Fruit fly (Drosophila melanogaster) whole organism, embryonic: ENCODE measurements around the gene CG42716.

ENCODE experiments used
- B-H2 ChIP-seq: fragments of 200-800 bp; sonication (Bioruptor generic); optimal IDR thresholded peaks from 2 replicates; lab custom pipeline; 2018; ENCODE audit warnings: missing biosample characterization, mild to moderate bottlenecking, missing genetic modification characterization
- CG10431 ChIP-seq: fragments of 200-800 bp; sonication (Bioruptor generic); optimal IDR thresholded peaks from 3 replicates; lab custom pipeline; 2018; ENCODE audit warnings: missing biosample characterization, mild to moderate bottlenecking, missing genetic modification characterization
- CG10462 ChIP-seq: fragments of 200-800 bp; sonication (Bioruptor generic); optimal IDR thresholded peaks from 2 replicates; lab custom pipeline; 2016; ENCODE audit warnings: missing biosample characterization, missing genetic modification characterization
- CG11085 ChIP-seq: fragments of 200-800 bp; sonication (Bioruptor generic); IDR thresholded peaks from 2 replicates; pipeline ENCODE4 v1.3.6; 2022; ENCODE audit warnings: missing biosample characterization, missing genetic modification characterization
- CG11247 ChIP-seq: fragments of 200-800 bp; sonication (Bioruptor generic); IDR thresholded peaks from 2 replicates; pipeline ENCODE4 v1.3.6; 2022; ENCODE audit warnings: missing biosample characterization, missing genetic modification characterization
- CG12219 ChIP-seq: fragments of 200-800 bp; sonication (Bioruptor generic); optimal IDR thresholded peaks from 3 replicates; lab custom pipeline; 2018; ENCODE audit warnings: missing biosample characterization, mild to moderate bottlenecking, missing genetic modification characterization
- CG1233 ChIP-seq: fragments of 200-800 bp; sonication (Bioruptor generic); optimal IDR thresholded peaks from 4 replicates; lab custom pipeline; 2018; ENCODE audit warnings: missing biosample characterization, mild to moderate bottlenecking, missing genetic modification characterization
- CG14441 ChIP-seq: fragments of 200-800 bp; sonication (Bioruptor generic); IDR thresholded peaks from 2 replicates; pipeline ENCODE4 v1.3.6; 2022; ENCODE audit warnings: missing biosample characterization, missing genetic modification characterization
- CG15696 ChIP-seq: fragments of 200-800 bp; sonication (Bioruptor generic); optimal IDR thresholded peaks from 2 replicates; lab custom pipeline; 2019; ENCODE audit warnings: missing biosample characterization, mild to moderate bottlenecking, missing genetic modification characterization, moderate library complexity
- CG1603 ChIP-seq: fragments of 200-800 bp; sonication (Bioruptor generic); optimal IDR thresholded peaks from 2 replicates; lab custom pipeline; 2019; ENCODE audit warnings: missing biosample characterization, mild to moderate bottlenecking, missing genetic modification characterization, moderate library complexity
- CG17829 ChIP-seq: fragments of 200-800 bp; optimal IDR thresholded peaks from 2 replicates; lab custom pipeline; 2019; ENCODE audit warnings: missing biosample characterization, mild to moderate bottlenecking, missing genetic modification characterization, moderate library complexity
- CG18599 ChIP-seq: fragments of 200-800 bp; sonication (Bioruptor generic); optimal IDR thresholded peaks from 3 replicates; lab custom pipeline; 2017; ENCODE audit warnings: missing biosample characterization, missing genetic modification characterization, mild to moderate bottlenecking, moderate library complexity, missing genetic modification reagents
- CG2712 ChIP-seq: fragments of 200-800 bp; optimal IDR thresholded peaks from 3 replicates; lab custom pipeline; 2019; ENCODE audit warnings: missing biosample characterization, mild to moderate bottlenecking, missing genetic modification characterization, moderate library complexity
- CG31224 ChIP-seq: fragments of 200-800 bp; sonication (Bioruptor generic); IDR thresholded peaks from 2 replicates; pipeline ENCODE4 v1.3.6; 2022; ENCODE audit warnings: missing biosample characterization, missing genetic modification characterization
- CG3163 ChIP-seq: fragments of 200-800 bp; sonication (Bioruptor generic); optimal IDR thresholded peaks from 3 replicates; lab custom pipeline; 2016; ENCODE audit warnings: missing biosample characterization, missing genetic modification characterization
- CG4424 ChIP-seq: fragments of 200-800 bp; sonication (Bioruptor generic); optimal IDR thresholded peaks from 3 replicates; lab custom pipeline; 2016; ENCODE audit warnings: missing biosample characterization, missing genetic modification characterization
- CG6654 ChIP-seq: fragments of 200-800 bp; sonication (Bioruptor generic); optimal IDR thresholded peaks from 2 replicates; lab custom pipeline; 2017; ENCODE audit warnings: missing biosample characterization, mild to moderate bottlenecking, missing genetic modification characterization
- CG6689 ChIP-seq: fragments of 200-800 bp; sonication (Bioruptor generic); IDR thresholded peaks from 2 replicates; pipeline ENCODE4 v1.3.6; 2022; ENCODE audit warnings: missing biosample characterization, missing genetic modification characterization
- CG7963 ChIP-seq: fragments of 200-800 bp; sonication (Bioruptor generic); IDR thresholded peaks from 3 replicates; pipeline ENCODE4 v1.3.6; 2022; ENCODE audit warnings: missing biosample characterization, missing genetic modification characterization; ENCODE audit not compliant: partially characterized antibody
- CG8944 ChIP-seq: fragments of 200-800 bp; sonication (Bioruptor generic); optimal IDR thresholded peaks from 3 replicates; lab custom pipeline; 2016; ENCODE audit warnings: missing biosample characterization, missing genetic modification characterization
- Dfd ChIP-seq, 2 experiments: fragments of >200 bp; optimal IDR thresholded peaks; 2 replicates each; lab custom pipeline; 2017; ENCODE audit warnings: missing biosample characterization in 2 of 2, missing genetic modification characterization in 2 of 2
- Doc2 ChIP-seq: fragments of 200-800 bp; sonication (Bioruptor generic); IDR thresholded peaks from 2 replicates; pipeline ENCODE4 v1.3.6; 2022; ENCODE audit warnings: missing biosample characterization, missing genetic modification characterization
- E2f2 ChIP-seq: fragments of 200-800 bp; sonication (Bioruptor generic); IDR thresholded peaks from 2 replicates; pipeline ENCODE4 v1.3.6; 2022; ENCODE audit warnings: missing biosample characterization, missing genetic modification characterization
- Ets65A ChIP-seq: fragments of 200-800 bp; sonication (Bioruptor generic); peaks from one replicate; lab custom pipeline; 2016; ENCODE audit warnings: missing biosample characterization, missing genetic modification characterization
- Gsc ChIP-seq: fragments of 200-800 bp; sonication (Bioruptor generic); IDR thresholded peaks from 2 replicates; pipeline ENCODE4 v1.3.6; 2022; ENCODE audit warnings: missing biosample characterization, missing genetic modification characterization
- HmgD ChIP-seq: fragments of 200-800 bp; sonication (Bioruptor generic); optimal IDR thresholded peaks from 3 replicates; lab custom pipeline; 2016; ENCODE audit warnings: missing biosample characterization, missing genetic modification characterization
- MBD-R2 ChIP-seq: fragments of 200-800 bp; sonication (Bioruptor generic); IDR thresholded peaks from 2 replicates; pipeline ENCODE4 v1.3.6; 2022; ENCODE audit warnings: missing biosample characterization, missing genetic modification characterization
- Rfx ChIP-seq: fragments of 200-800 bp; sonication (Bioruptor generic); IDR thresholded peaks from 2 replicates; pipeline ENCODE4 v1.3.6; 2022; ENCODE audit warnings: missing biosample characterization, missing genetic modification characterization
- TFAM ChIP-seq: fragments of 200-800 bp; sonication (Bioruptor generic); optimal IDR thresholded peaks from 2 replicates; lab custom pipeline; 2017; ENCODE audit warnings: missing biosample characterization, missing genetic modification characterization, inconsistent platforms
- Taf1 ChIP-seq: fragments of 200-800 bp; sonication (Bioruptor generic); IDR thresholded peaks from 2 replicates; pipeline ENCODE4 v1.3.6; 2022; ENCODE audit warnings: missing biosample characterization, missing genetic modification characterization
- Tbp ChIP-seq: fragments of >200 bp; optimal IDR thresholded peaks from 2 replicates; lab custom pipeline; 2018; ENCODE audit warnings: missing biosample characterization, missing genetic modification characterization
- abd-A ChIP-seq: fragments of 200-800 bp; sonication (Bioruptor generic); optimal IDR thresholded peaks from 3 replicates; lab custom pipeline; 2019; ENCODE audit warnings: missing biosample characterization, mild to moderate bottlenecking, missing genetic modification characterization, moderate library complexity
- ara ChIP-seq: fragments of 200-800 bp; sonication (Bioruptor generic); IDR thresholded peaks from 2 replicates; pipeline ENCODE4 v1.3.6; 2022; ENCODE audit warnings: missing biosample characterization, missing genetic modification characterization
- fd3F ChIP-seq: fragments of 200-800 bp; sonication (Bioruptor generic); optimal IDR thresholded peaks from 2 replicates; lab custom pipeline; 2018; ENCODE audit warnings: missing biosample characterization, mild to moderate bottlenecking, missing genetic modification characterization, moderate library complexity
- fd64A ChIP-seq: fragments of 200-800 bp; sonication (Bioruptor generic); optimal IDR thresholded peaks from 3 replicates; lab custom pipeline; 2018; ENCODE audit warnings: missing biosample characterization, mild to moderate bottlenecking, missing genetic modification characterization
- gcm2 ChIP-seq: fragments of 200-800 bp; sonication (Bioruptor generic); optimal IDR thresholded peaks from 2 replicates; lab custom pipeline; 2016; ENCODE audit warnings: missing biosample characterization, missing genetic modification characterization
- hb ChIP-seq: fragments of 200-800 bp; sonication (Bioruptor generic); IDR thresholded peaks from 3 replicates; pipeline ENCODE4 v1.3.6; 2022; ENCODE audit warnings: missing biosample characterization, missing genetic modification characterization; ENCODE audit not compliant: partially characterized antibody
- jigr1 ChIP-seq: fragments of 200-800 bp; sonication (Bioruptor generic); IDR thresholded peaks from 3 replicates; pipeline ENCODE4 v1.3.6; 2022; ENCODE audit warnings: missing biosample characterization, missing genetic modification characterization
- kah ChIP-seq: fragments of 200-800 bp; sonication (Bioruptor generic); optimal IDR thresholded peaks from 2 replicates; lab custom pipeline; 2018; ENCODE audit warnings: missing biosample characterization, mild to moderate bottlenecking, missing genetic modification characterization
- lab ChIP-seq: fragments of 200-800 bp; sonication (Bioruptor generic); optimal IDR thresholded peaks from 3 replicates; lab custom pipeline; 2017; ENCODE audit warnings: missing biosample characterization, missing genetic modification characterization, mild to moderate bottlenecking, moderate library complexity, missing genetic modification reagents
- lilli ChIP-seq: fragments of 200-800 bp; sonication (Bioruptor generic); optimal IDR thresholded peaks from 3 replicates; lab custom pipeline; 2016; ENCODE audit warnings: missing biosample characterization, missing genetic modification characterization
- lmd ChIP-seq: fragments of 200-800 bp; sonication (Bioruptor generic); IDR thresholded peaks from 2 replicates; pipeline ENCODE4 v1.3.6; 2022; ENCODE audit warnings: missing biosample characterization, missing genetic modification characterization
- lov ChIP-seq, 2 experiments: fragments of 200-800 bp in 1 of 2; fragments of >200 bp in 1 of 2; sonication (Bioruptor generic) in 1 of 2; IDR thresholded peaks in 1 of 2; optimal IDR thresholded peaks in 1 of 2; 2 replicates in 1 of 2; 3 replicates in 1 of 2; pipeline versions ENCODE4 v1.3.6 to Lab custom; 2017 to 2022; ENCODE audit warnings: missing biosample characterization in 1 of 2, missing genetic modification characterization in 1 of 2
- maf-S ChIP-seq: fragments of 200-800 bp; sonication (Bioruptor generic); optimal IDR thresholded peaks from 2 replicates; lab custom pipeline; 2016; ENCODE audit warnings: missing biosample characterization, missing genetic modification characterization
- org-1 ChIP-seq: fragments of 200-800 bp; sonication (Bioruptor generic); optimal IDR thresholded peaks from 2 replicates; lab custom pipeline; 2017; ENCODE audit warnings: missing biosample characterization, missing genetic modification characterization
- phol ChIP-seq: fragments of 200-800 bp; sonication (Bioruptor generic); optimal IDR thresholded peaks from 3 replicates; lab custom pipeline; 2018; ENCODE audit warnings: missing biosample characterization, mild to moderate bottlenecking, missing genetic modification characterization, moderate library complexity
- pzg ChIP-seq: fragments of 200-800 bp; sonication (Bioruptor generic); optimal IDR thresholded peaks from 3 replicates; lab custom pipeline; 2018; ENCODE audit warnings: missing biosample characterization, mild to moderate bottlenecking, missing genetic modification characterization, moderate library complexity
- tgo ChIP-seq: fragments of 200-800 bp; sonication (Bioruptor generic); IDR thresholded peaks from 3 replicates; pipeline ENCODE4 v1.3.6; 2022; ENCODE audit warnings: missing biosample characterization, missing genetic modification characterization
- trem ChIP-seq: fragments of 200-800 bp; optimal IDR thresholded peaks from 3 replicates; lab custom pipeline; 2019; ENCODE audit warnings: missing biosample characterization, mild to moderate bottlenecking, missing genetic modification characterization, moderate library complexity

The CG42716 gene

DNA sequence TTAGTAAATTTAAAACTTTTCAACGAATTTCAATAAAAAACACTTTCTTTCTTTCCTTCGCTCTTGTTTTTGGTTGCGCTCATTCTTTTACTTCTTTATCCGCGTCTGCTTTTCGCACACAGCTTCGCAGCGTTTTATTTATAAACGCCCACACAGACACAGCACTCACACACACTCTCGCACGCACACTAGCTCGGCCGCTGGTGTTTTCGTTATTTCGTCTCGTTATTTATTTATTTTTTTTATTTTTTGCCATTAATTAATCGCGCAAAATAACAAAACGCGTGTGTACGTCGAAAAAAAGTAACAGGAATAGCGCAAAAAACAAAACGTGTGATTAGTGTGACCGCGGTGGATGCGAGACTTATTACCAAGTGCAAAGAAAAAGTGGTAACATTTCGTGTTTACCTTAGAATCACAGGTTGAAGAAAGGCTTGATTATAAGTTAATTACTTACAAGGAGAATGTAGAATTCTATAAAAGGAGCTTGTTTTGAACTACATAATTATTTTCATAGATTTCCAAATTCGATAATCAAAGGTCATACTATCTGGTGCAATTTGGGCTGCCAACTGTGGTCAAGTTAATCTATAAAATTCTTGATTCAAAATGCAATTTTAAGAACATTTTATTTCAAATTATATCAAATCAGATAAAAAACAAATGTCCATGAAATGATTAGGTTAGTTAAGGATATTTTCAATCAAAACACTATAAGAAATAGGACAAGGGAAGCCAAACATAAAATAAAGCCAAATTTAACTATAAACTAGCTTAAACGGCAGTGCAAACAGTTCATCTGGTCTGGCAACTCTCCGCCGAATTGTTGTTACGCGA is 29.0 kb upstream of the CG42716 start, which contains the start of the genes hzg and mRpS31 (continued):
- TF ChIP-seq ara (GFP tag; lab: Robert Waterston, UW) (no peak), CG3163 (peak; percentile 40), trem (peak; percentile 99), Taf1 (GFP tag; lab: Robert Waterston, UW) (peak; percentile 54; the same call in 1 of the 2 replicates), CG17829 (peak; percentile 82), Dfd (GFP tag; optimal IDR thresholded peaks at IDR 0.05; lab: Kevin White, UChicago) (no peak), MBD-R2 (peak; percentile 49; the same call in 1 of the 2 replicates), CG7963 (no peak), jigr1 (GFP tag; lab: Robert Waterston, UW) (no peak), maf-S (GFP tag; lab: Kevin White, UChicago) (no peak), lilli (GFP tag; lab: Kevin White, UChicago) (peak; percentile 72), hb (no peak), CG8944 (GFP tag; lab: Kevin White, UChicago) (peak; percentile 3), fd3F (GFP tag; lab: Kevin White, UChicago) (no peak), Rfx (GFP tag; lab: Robert Waterston, UW) (peak; percentile 66), CG18599 (GFP tag; lab: Kevin White, UChicago) (peak; percentile 49), Gsc (GFP tag; lab: Robert Waterston, UW) (no peak), Doc2 (GFP tag; lab: Robert Waterston, UW) (no peak), CG31224 (GFP tag; lab: Robert Waterston, UW) (0 out of 2 replicates have a peak, but pooled peaks have one; percentile 35), B-H2 (no peak), lab (GFP tag; lab: Kevin White, UChicago) (peak; percentile 31), pzg (GFP tag; lab: Kevin White, UChicago) (peak; percentile 61), CG15696 (peak; percentile 52), CG10431 (GFP tag; lab: Kevin White, UChicago) (peak; percentile 39), Tbp (GFP tag; lab: Kevin White, UChicago) (no peak), org-1 (GFP tag; lab: Kevin White, UChicago) (no peak), phol (tag; lab: Kevin White, UChicago) (peak; percentile 73), abd-A (tag; lab: Kevin White, UChicago) (peak; percentile 37), TFAM (GFP tag; lab: Kevin White, UChicago) (no peak), CG1603 (tag; lab: Kevin White, UChicago) (no peak), fd64A (GFP tag; lab: Kevin White, UChicago) (no peak), gcm2 (GFP tag; lab: Kevin White, UChicago) (no peak), Ets65A (peak; percentile 4), tgo (GFP tag; lab: Robert Waterston, UW) (peak; percentile 50; the same call in 2 of the 3 replicates), HmgD (GFP tag; lab: Kevin White, UChicago) (no peak), E2f2 (GFP tag; lab: Robert Waterston, UW) (no peak; the same call in 1 of the 2 replicates), kah (no peak), CG2712 (tag; lab: Kevin White, UChicago) (peak; percentile 74), CG12219 (no peak), CG1233 (GFP tag; lab: Kevin White, UChicago) (peak; percentile 45), CG6654 (no peak), CG6689 (GFP tag; lab: Robert Waterston, UW) (0 out of 2 replicates have a peak, but pooled peaks have one; percentile 31), CG10462 (peak; percentile 32), CG11247 (no peak), lmd (no peak; the same call in 1 of the 2 replicates), CG4424 (GFP tag; lab: Kevin White, UChicago) (peak; percentile 53), CG14441 (GFP tag; lab: Robert Waterston, UW) (no peak), CG11085 (GFP tag; lab: Robert Waterston, UW) (0 out of 2 replicates have a peak, but pooled peaks have one; percentile 10), lov (optimal IDR thresholded peaks at IDR 0.05; lab: Kevin White, UChicago) (no peak), lov (GFP tag; IDR thresholded peaks at IDR 0.05; lab: Robert Waterston, UW) (no peak)
